Fruit fly (Drosophila melanogaster) whole organism, embryonic: ENCODE measurements around the gene pHCl-1.

Source experiments
- Atf6 ChIP-seq: fragments of 200-800 bp; sonication (Bioruptor generic); IDR thresholded peaks from 2 replicates; pipeline ENCODE4 v1.3.6; 2022; ENCODE audit warnings: missing biosample characterization, missing genetic modification characterization
- CG10366 ChIP-seq: fragments of 200-800 bp; sonication (Bioruptor generic); IDR thresholded peaks from 2 replicates; pipeline ENCODE4 v1.3.6; 2022; ENCODE audit warnings: missing biosample characterization, missing genetic modification characterization
- CG15479 ChIP-seq: fragments of 200-800 bp; sonication (Bioruptor generic); optimal IDR thresholded peaks from 3 replicates; lab custom pipeline; 2019; ENCODE audit warnings: missing biosample characterization, mild to moderate bottlenecking, missing genetic modification characterization, moderate library complexity
- CG18262 ChIP-seq: fragments of 200-800 bp; optimal IDR thresholded peaks from 3 replicates; lab custom pipeline; 2019; ENCODE audit warnings: missing biosample characterization, mild to moderate bottlenecking, missing genetic modification characterization, moderate library complexity
- CG2889 ChIP-seq: fragments of 200-800 bp; sonication (Bioruptor generic); IDR thresholded peaks from 3 replicates; pipeline ENCODE4 v1.3.6; 2022; ENCODE audit warnings: missing biosample characterization, missing genetic modification characterization
- CG31224 ChIP-seq: fragments of 200-800 bp; sonication (Bioruptor generic); IDR thresholded peaks from 2 replicates; pipeline ENCODE4 v1.3.6; 2022; ENCODE audit warnings: missing biosample characterization, missing genetic modification characterization
- CG3163 ChIP-seq: fragments of 200-800 bp; sonication (Bioruptor generic); optimal IDR thresholded peaks from 3 replicates; lab custom pipeline; 2016; ENCODE audit warnings: missing biosample characterization, missing genetic modification characterization
- CG32767 ChIP-seq: fragments of 200-800 bp; sonication (Bioruptor generic); IDR thresholded peaks from 2 replicates; pipeline ENCODE4 v1.3.6; 2022; ENCODE audit warnings: missing biosample characterization, missing genetic modification characterization
- CG3407 ChIP-seq: fragments of 200-800 bp; sonication (Bioruptor generic); optimal IDR thresholded peaks from 2 replicates; lab custom pipeline; 2018; ENCODE audit warnings: missing biosample characterization, mild to moderate bottlenecking, missing genetic modification characterization
- D ChIP-seq, 2 experiments: fragments of 200-800 bp in 1 of 2; fragments of >200 bp in 1 of 2; sonication (Bioruptor generic) in 1 of 2; optimal IDR thresholded peaks; 2 replicates in 1 of 2; 3 replicates in 1 of 2; lab custom pipeline; 2017; ENCODE audit warnings: mild to moderate bottlenecking in 1 of 2, missing biosample characterization in 1 of 2, missing genetic modification characterization in 1 of 2, missing genetic modification reagents in 1 of 2
- D19A ChIP-seq: fragments of 200-800 bp; optimal IDR thresholded peaks from 3 replicates; lab custom pipeline; 2019; ENCODE audit warnings: missing biosample characterization, mild to moderate bottlenecking, missing genetic modification characterization, moderate library complexity
- HLH4C ChIP-seq: fragments of 200-800 bp; sonication (Bioruptor generic); IDR thresholded peaks from 3 replicates; pipeline ENCODE4 v1.3.6; 2022; ENCODE audit warnings: missing biosample characterization, missing genetic modification characterization; ENCODE audit not compliant: partially characterized antibody
- Hr78 ChIP-seq, 2 experiments: fragments of 200-800 bp in 1 of 2; fragments of >200 bp in 1 of 2; sonication (Bioruptor generic) in 1 of 2; optimal IDR thresholded peaks; 2 replicates each; lab custom pipeline; 2017 to 2019; ENCODE audit warnings: missing biosample characterization in 2 of 2, missing genetic modification characterization in 2 of 2, mild to moderate bottlenecking in 1 of 2, moderate library complexity in 1 of 2
- Kr ChIP-seq: fragments of 200-800 bp; sonication (Bioruptor generic); optimal IDR thresholded peaks from 2 replicates; lab custom pipeline; 2017; ENCODE audit warnings: missing biosample characterization, mild to moderate bottlenecking, missing genetic modification characterization
- NC2α ChIP-seq: fragments of 200-800 bp; sonication (Bioruptor generic); optimal IDR thresholded peaks from 2 replicates; lab custom pipeline; 2016; ENCODE audit warnings: missing biosample characterization, missing genetic modification characterization
- NC2β ChIP-seq: fragments of 200-800 bp; sonication (Bioruptor generic); optimal IDR thresholded peaks from 2 replicates; lab custom pipeline; 2016; ENCODE audit warnings: missing biosample characterization, missing genetic modification characterization
- Xrp1 ChIP-seq: fragments of 200-800 bp; sonication (Bioruptor generic); IDR thresholded peaks from 2 replicates; pipeline ENCODE4 v1.3.6; 2022; ENCODE audit warnings: missing biosample characterization, missing genetic modification characterization
- ac ChIP-seq: fragments of 200-800 bp; sonication (Bioruptor generic); optimal IDR thresholded peaks from 3 replicates; lab custom pipeline; 2017; ENCODE audit warnings: missing biosample characterization, mild to moderate bottlenecking, missing genetic modification characterization
- aop ChIP-seq: fragments of 200-800 bp; sonication (Bioruptor generic); IDR thresholded peaks from 2 replicates; pipeline ENCODE4 v1.3.6; 2022; ENCODE audit warnings: missing biosample characterization, missing genetic modification characterization
- cad ChIP-seq: fragments of >200 bp; optimal IDR thresholded peaks from 2 replicates; lab custom pipeline; 2017; ENCODE audit warnings: missing biosample characterization, missing genetic modification characterization
- corto ChIP-seq: fragments of 200-800 bp; sonication (Bioruptor generic); optimal IDR thresholded peaks from 2 replicates; lab custom pipeline; 2016; ENCODE audit warnings: missing biosample characterization, mild to moderate bottlenecking, missing genetic modification characterization, moderate library complexity
- danr ChIP-seq: fragments of 200-800 bp; sonication (Bioruptor generic); IDR thresholded peaks from 2 replicates; pipeline ENCODE4 v1.3.6; 2022; ENCODE audit warnings: missing biosample characterization, missing genetic modification characterization
- en ChIP-seq: fragments of 200-800 bp; sonication (Bioruptor generic); optimal IDR thresholded peaks from 2 replicates; lab custom pipeline; 2016; ENCODE audit warnings: missing biosample characterization, missing genetic modification characterization
- esg ChIP-seq: fragments of 200-800 bp; sonication (Bioruptor generic); conservative IDR thresholded peaks from 2 replicates; pipeline ENCODE4 v1.3.6; 2022; ENCODE audit warnings: missing biosample characterization, missing genetic modification characterization
- ewg ChIP-seq: fragments of 200-800 bp; sonication (Bioruptor generic); optimal IDR thresholded peaks from 3 replicates; lab custom pipeline; 2017; ENCODE audit warnings: mild to moderate bottlenecking, missing biosample characterization, missing genetic modification reagents, missing genetic modification characterization
- gt ChIP-seq: fragments of 200-800 bp; sonication (Bioruptor generic); IDR thresholded peaks from 2 replicates; pipeline ENCODE4 v1.3.6; 2022; ENCODE audit warnings: missing biosample characterization, missing genetic modification characterization
- mirr ChIP-seq: fragments of 200-800 bp; sonication (Bioruptor generic); optimal IDR thresholded peaks from 3 replicates; lab custom pipeline; 2018; ENCODE audit warnings: missing biosample characterization, mild to moderate bottlenecking, missing genetic modification characterization
- odd ChIP-seq: fragments of 200-800 bp; sonication (Bioruptor generic); optimal IDR thresholded peaks from 2 replicates; lab custom pipeline; 2017; ENCODE audit warnings: missing biosample characterization, mild to moderate bottlenecking, missing genetic modification characterization
- pan ChIP-seq, 4 experiments: fragments of >200 bp in 3 of 4; fragments of 200-800 bp in 1 of 4; sonication (Bioruptor generic) in 1 of 4; optimal IDR thresholded peaks in 3 of 4; IDR thresholded peaks in 1 of 4; 2 replicates each; pipeline versions ENCODE4 v1.3.6 to Lab custom; 2017 to 2022; ENCODE audit warnings: missing biosample characterization in 2 of 4, missing genetic modification characterization in 2 of 4, mixed read lengths in 1 of 4
- pita ChIP-seq: fragments of 200-800 bp; sonication (Bioruptor generic); optimal IDR thresholded peaks from 2 replicates; lab custom pipeline; 2017; ENCODE audit warnings: missing biosample characterization, mild to moderate bottlenecking, missing genetic modification characterization
- prd ChIP-seq, 3 experiments: fragments of >200 bp in 2 of 3; fragments of 200-800 bp in 1 of 3; sonication (Bioruptor generic) in 1 of 3; optimal IDR thresholded peaks in 2 of 3; IDR thresholded peaks in 1 of 3; 2 replicates in 2 of 3; 3 replicates in 1 of 3; pipeline versions ENCODE4 v1.3.6 to Lab custom; 2017 to 2022; ENCODE audit warnings: missing biosample characterization in 1 of 3, missing genetic modification characterization in 1 of 3
- ro ChIP-seq: fragments of 200-800 bp; sonication (Bioruptor generic); IDR thresholded peaks from 2 replicates; pipeline ENCODE4 v1.3.6; 2022; ENCODE audit warnings: missing biosample characterization, missing genetic modification characterization
- slou ChIP-seq: fragments of 200-800 bp; sonication (Bioruptor generic); optimal IDR thresholded peaks from 3 replicates; lab custom pipeline; 2016; ENCODE audit warnings: missing biosample characterization, missing genetic modification characterization
- tll ChIP-seq, 2 experiments: fragments of 200-800 bp in 1 of 2; fragments of >200 bp in 1 of 2; sonication (Bioruptor generic) in 1 of 2; optimal IDR thresholded peaks; 2 replicates each; lab custom pipeline; 2017 to 2019; ENCODE audit warnings: missing biosample characterization in 2 of 2, missing genetic modification characterization in 2 of 2, mild to moderate bottlenecking in 1 of 2, moderate library complexity in 1 of 2
- twi ChIP-seq: fragments of 200-800 bp; optimal IDR thresholded peaks from 2 replicates; lab custom pipeline; 2019; ENCODE audit warnings: missing biosample characterization, mild to moderate bottlenecking, missing genetic modification characterization, moderate library complexity
- zen ChIP-seq: fragments of 200-800 bp; sonication (Bioruptor generic); optimal IDR thresholded peaks from 3 replicates; lab custom pipeline; 2018; ENCODE audit warnings: missing biosample characterization, mild to moderate bottlenecking, missing genetic modification characterization, moderate library complexity

pHCl-1 gene

DNA sequence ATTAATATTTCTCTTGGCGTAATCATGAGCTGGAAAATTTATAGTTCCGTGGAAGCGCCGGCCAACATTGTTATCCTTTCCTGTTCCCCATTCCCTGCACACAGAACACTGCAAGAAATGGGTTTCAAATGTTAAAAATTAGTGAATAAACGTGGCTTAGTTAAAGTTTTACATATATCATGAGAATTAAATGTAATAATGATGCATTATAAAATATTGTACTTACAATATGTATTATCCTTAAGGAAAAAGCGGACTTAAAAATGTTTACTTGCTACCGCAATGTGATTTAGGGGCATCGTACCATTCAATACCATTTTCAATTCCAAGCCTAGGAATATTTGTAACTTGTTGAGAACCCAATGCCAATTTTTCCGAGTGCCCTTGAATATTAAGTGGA, 96.2 kb downstream of the pHCl-1 start (continued):
- TF ChIP-seq ewg (GFP tag; lab: Kevin White, UChicago) (no peak), mirr (GFP tag; lab: Kevin White, UChicago) (no peak), corto (GFP tag; lab: Kevin White, UChicago) (no peak), aop (no peak), CG32767 (GFP tag; lab: Robert Waterston, UW) (no peak), slou (GFP tag; lab: Kevin White, UChicago) (no peak), Hr78 (GFP tag; optimal IDR thresholded peaks at IDR 0.05; lab: Kevin White, UChicago) (no peak), esg (no peak), Xrp1 (GFP tag; lab: Robert Waterston, UW) (0 out of 2 replicates have a peak, but pooled peaks have one; percentile 35), CG3407 (GFP tag; lab: Kevin White, UChicago) (no peak), CG18262 (tag; lab: Kevin White, UChicago) (peak; percentile 44), HLH4C (GFP tag; lab: Robert Waterston, UW) (no peak), Atf6 (GFP tag; lab: Robert Waterston, UW) (no peak), en (GFP tag; lab: Kevin White, UChicago) (no peak), D19A (tag; lab: Kevin White, UChicago) (peak; percentile 20)

DNA sequence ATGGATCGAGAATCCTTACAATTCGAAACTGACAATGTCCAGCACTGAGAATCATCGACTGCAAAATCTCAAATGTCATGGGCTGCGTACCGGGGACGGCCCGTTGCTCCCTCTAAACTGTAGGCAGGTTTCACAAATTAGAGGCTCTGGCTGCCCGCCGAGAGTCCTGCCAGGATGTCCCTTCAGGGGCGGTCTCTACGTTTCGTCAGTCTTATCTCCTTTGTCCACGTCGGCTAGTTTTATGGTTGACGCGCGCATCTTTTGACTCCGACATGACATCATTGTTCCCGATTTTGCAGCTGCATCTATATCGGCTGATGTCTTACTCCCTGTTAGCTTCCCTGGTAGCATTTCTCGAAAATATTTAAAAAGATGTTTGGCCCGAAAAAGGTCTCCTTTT, 96.7 kb downstream of the pHCl-1 start:
- peak in 1 of 2 experiments; percentile 73 for TF ChIP-seq tll (GFP tag; optimal IDR thresholded peaks at IDR 0.05; lab: Kevin White, UChicago)
- peak; percentile 62 for TF ChIP-seq twi (tag; lab: Kevin White, UChicago)
- no peak for TF ChIP-seq pan (optimal IDR thresholded peaks at IDR 0.05; lab: Kevin White, UChicago)
- no peak for TF ChIP-seq pan (GFP tag; optimal IDR thresholded peaks at IDR 0.05 in 1 of 2, IDR thresholded peaks at IDR 0.05 in 1 of 2)
- peak; percentile 19 for TF ChIP-seq odd
- no peak for TF ChIP-seq NC2α (GFP tag; lab: Kevin White, UChicago)
- TF ChIP-seq CG2889 (GFP tag; lab: Robert Waterston, UW), result 0 out of 3 replicates have a peak, but pooled peaks have one; percentile 15
- peak; percentile 94 for TF ChIP-seq D (optimal IDR thresholded peaks at IDR 0.05; lab: Kevin White, UChicago)
- no peak for TF ChIP-seq D (GFP tag; optimal IDR thresholded peaks at IDR 0.05; lab: Kevin White, UChicago)
- peak; percentile 10 for TF ChIP-seq Kr (GFP tag; lab: Kevin White, UChicago)
- no peak for TF ChIP-seq danr (GFP tag; lab: Robert Waterston, UW)
- no peak for TF ChIP-seq CG3163 (GFP tag; lab: Kevin White, UChicago)
- TF ChIP-seq CG10366 (GFP tag; lab: Robert Waterston, UW), result no peak
- no peak for TF ChIP-seq pita
- peak; percentile 80 for TF ChIP-seq ac (GFP tag; lab: Kevin White, UChicago)
- TF ChIP-seq ro (GFP tag; lab: Robert Waterston, UW), result no peak
- 0 out of 2 replicates have a peak, but pooled peaks have one; percentile 12 for TF ChIP-seq gt (GFP tag; lab: Robert Waterston, UW)
- TF ChIP-seq NC2β, result no peak
- TF ChIP-seq zen (tag; lab: Kevin White, UChicago), result peak; percentile 90
- no peak for TF ChIP-seq CG31224 (GFP tag; lab: Robert Waterston, UW)
- peak; percentile 80 for TF ChIP-seq cad
- no peak for TF ChIP-seq prd (optimal IDR thresholded peaks at IDR 0.05; lab: Kevin White, UChicago)
- TF ChIP-seq prd (GFP tag; IDR thresholded peaks at IDR 0.05; lab: Robert Waterston, UW), result peak; percentile 37; the same call in 1 of the 3 replicates
- TF ChIP-seq CG15479 (GFP tag; lab: Kevin White, UChicago), result peak; percentile 4
